Fruit fly (Drosophila melanogaster) whole organism, larva: ENCODE data around the gene Bicra.
A peak's percentile ranks its signal among the peaks of the same experiment; 100 is the strongest.

Experiments
- noc ChIP-seq: fragments of 200-800 bp; sonication (Bioruptor generic); optimal IDR thresholded peaks from 3 replicates; lab custom pipeline; 2019; ENCODE audit warnings: missing biosample characterization, mild to moderate bottlenecking, missing genetic modification characterization, moderate library complexity

The Bicra gene

DNA sequence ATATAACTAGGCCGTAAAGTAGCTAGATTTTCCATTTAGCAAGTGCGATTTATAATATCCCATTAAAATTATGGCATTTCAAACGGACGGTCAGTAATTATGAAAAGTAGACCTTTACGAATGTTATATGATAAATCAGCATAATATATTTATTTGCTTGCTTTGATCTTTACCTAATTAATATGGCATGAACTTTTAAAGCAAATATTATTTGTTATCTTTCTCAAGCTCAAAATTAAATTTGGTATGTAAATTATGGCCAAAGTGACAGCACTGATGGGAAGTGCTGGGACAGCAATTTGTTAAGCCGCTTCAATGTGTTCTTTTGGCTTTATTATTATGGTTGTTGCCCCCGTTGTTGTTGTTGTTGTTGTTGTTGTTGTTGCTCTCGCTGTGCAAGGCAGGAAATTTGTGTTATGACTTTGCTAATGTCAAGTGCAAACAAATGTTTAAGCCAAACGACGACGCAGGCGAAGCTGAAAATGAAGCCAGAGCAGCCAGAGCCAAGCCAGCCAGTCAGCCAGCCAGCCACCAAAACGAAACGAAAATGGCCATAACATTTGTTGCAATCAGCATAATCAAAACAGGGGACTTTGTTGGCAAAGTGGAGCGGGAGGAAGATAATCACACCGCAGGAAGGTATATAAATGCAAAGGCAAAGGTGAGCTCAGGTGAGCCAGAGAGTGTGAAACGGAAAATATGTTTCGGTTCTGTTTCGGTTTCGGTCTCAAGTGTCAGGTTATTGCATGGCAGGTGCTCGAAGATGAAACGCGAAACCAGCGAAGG, 19.9 kb downstream of the Bicra start:
- TF ChIP-seq noc (tag; lab: Kevin White, UChicago) = no peak

DNA sequence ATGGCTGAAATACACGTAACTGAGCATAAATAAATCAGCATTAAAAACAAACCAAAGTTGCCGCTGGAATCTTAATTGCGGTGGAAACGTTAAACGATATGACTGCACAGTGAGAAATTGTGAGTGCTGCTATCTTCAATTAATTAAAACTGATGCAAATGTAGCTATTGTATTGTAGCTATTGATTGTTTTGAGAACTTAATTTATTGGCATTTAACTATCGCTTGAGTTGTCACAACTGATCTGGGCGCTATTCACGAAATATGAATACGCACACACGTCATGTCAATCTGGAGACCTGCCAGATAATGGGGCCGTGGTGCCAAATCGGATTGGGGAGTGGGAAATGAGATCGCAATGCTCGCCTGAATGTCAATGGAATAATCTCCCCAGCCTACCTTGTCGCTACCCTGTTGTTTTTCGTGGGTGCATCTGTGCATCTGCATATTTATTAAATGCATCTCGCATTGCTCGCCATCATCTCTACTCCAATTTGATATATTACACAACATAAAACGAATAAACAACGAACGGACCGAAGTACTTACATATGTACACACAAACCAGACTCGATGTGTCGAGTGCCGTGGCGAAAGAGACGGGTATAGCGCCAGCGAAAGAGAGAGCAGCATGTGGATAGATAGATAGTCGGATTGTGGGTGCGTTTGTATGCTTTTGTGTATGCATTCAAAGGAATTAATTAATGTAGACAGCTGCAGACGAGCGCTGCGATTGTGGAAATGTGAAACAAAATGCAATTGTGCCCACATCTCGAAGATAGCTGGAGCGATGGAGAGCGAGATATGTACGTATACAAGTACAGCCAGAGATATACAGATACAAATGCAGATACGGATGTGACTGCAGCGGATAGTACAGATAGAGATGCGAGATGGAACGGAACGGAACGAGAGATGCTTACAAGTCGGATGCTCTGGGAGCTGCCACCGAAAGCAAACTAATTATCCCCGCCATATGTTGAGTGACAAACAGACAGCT, 20.9 kb downstream of the Bicra start:
- no peak for TF ChIP-seq noc (tag; lab: Kevin White, UChicago)

DNA sequence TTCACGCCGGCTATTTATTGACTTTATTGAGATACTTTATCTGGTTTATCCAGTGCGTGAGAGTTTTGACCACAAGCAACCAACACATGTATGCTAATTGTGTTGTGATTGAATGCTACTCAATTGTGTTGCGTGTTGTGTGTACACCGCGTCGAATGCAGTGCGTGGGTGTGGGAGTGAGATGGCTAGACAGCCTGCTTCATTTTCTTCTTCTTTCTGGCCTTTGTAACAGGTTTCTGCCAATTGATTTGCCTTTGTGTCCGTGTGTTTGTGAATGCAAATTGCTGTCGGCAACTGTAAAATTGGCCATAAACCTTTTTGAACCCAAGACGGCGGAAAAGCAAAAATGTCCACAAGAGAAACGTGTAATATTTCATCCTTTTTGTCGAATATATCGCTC, 24.1 kb downstream of the Bicra start:
- no peak for TF ChIP-seq noc (tag; lab: Kevin White, UChicago)

- TF ChIP-seq noc (tag; lab: Kevin White, UChicago) = no peak
These were observed 24.5 kb downstream of the Bicra start for dm6 chr3R:29087302-29087782.

dm6 chr3R:29087926-29088487, 25.2 kb downstream of the Bicra start:
- no peak for TF ChIP-seq noc (tag; lab: Kevin White, UChicago)

dm6 chr3R:29088938-29089661, 26.3 kb downstream of the Bicra start:
- TF ChIP-seq noc (tag; lab: Kevin White, UChicago) = no peak

DNA sequence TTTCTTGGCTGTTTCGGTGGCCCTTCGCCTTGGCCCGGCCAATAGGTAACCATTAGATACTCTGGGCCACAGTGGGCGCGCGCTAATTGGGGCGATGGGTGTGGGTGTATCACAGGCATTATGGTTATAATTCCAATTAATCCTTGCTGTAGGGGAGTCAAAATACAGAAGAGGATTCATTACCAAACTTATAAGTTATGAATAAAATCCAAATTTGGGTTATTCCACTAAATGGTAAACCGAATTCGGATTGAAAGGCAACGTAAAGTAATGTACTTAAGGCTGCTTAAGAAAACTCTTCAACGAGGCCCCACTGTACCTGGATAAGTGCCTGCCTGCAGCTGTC, 26.8 kb downstream of the Bicra start:
- no peak for TF ChIP-seq noc (tag; lab: Kevin White, UChicago)

- no peak for TF ChIP-seq noc (tag; lab: Kevin White, UChicago)
These were observed 28.8 kb downstream of the Bicra start for dm6 chr3R:29091609-29092008.

dm6 chr3R:29094152-29094551, 31.3 kb downstream of the Bicra start:
- TF ChIP-seq noc (tag; lab: Kevin White, UChicago) = no peak

DNA sequence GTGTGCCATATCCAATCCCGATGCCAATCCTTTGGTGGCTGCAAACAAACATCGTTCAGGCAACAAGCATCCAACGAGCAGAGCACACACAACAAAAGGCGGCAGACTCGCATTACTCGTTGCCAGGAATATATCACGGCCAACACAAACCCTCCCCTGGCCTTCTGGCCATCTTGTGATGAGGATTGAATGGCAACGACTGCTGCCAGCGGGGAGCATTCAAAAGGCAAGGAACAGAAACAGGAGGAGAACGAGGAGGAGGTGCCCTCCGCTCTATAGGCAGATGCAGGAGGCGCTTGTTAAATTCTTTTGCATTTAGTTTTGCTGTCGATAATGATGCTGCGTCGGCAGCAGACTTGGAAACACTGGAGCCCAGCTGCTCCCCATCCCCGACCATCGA, 32.7 kb downstream of the Bicra start:
- no peak for TF ChIP-seq noc (tag; lab: Kevin White, UChicago)

- TF ChIP-seq noc (tag; lab: Kevin White, UChicago) = no peak
These were observed 33.2 kb downstream of the Bicra start for dm6 chr3R:29096009-29096443.

dm6 chr3R:29098022-29098421, 35.2 kb downstream of the Bicra start:
- no peak for TF ChIP-seq noc (tag; lab: Kevin White, UChicago)

DNA sequence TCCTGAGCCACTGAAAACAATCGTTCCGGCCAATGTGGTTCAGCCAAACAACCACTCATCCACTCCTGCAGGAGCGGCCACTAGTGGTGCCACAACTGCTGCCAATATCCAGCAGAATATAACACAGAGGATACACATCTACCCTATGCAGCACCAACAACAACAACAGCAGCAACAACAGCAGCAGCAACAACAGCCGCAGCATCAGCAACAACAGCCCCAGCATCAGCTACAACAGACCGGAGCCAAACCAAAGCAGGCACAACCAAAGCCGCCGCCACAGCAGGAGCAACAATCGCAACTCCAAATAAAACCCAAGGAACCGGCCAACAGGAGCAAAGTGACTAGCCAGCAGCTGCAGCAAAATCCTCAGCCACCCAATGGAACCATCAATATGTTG, 40.4 kb downstream of the Bicra start:
- TF ChIP-seq noc (tag; lab: Kevin White, UChicago) = no peak

DNA sequence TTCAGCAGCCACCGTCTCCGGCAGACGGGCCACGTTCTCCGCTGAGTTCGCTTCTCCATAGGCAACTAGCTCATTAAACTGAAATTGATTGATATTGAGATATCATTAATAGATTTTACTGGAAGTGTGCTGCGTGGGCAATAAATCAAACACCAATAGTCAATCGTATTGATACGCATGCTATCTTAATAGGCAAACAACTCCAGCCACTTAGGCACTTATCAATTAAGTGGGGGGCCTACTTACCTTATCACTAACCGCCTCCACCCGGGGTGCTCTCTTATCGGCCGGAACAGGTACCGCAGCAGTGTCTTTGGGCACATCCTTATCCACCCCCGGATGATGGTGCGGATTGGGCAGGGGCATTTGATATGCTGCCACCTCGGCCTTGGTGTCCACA, 49.0 kb downstream of the Bicra start:
- TF ChIP-seq noc (tag; lab: Kevin White, UChicago) = peak; percentile 82
